Worm (Caenorhabditis elegans) whole organism, L4 larva: ENCODE results near the gene dsh-2.

Experiments
- D1046.2 ChIP-seq: fragments of 200-800 bp; sonication (Bioruptor generic); IDR thresholded peaks from 2 replicates; pipeline ENCODE4 v1.3.6; 2022; ENCODE audit warnings: missing genetic modification characterization, missing compliant biosample characterization
- F10B5.3 ChIP-seq: sonication (generic microtip); optimal IDR thresholded peaks from 2 replicates; lab custom pipeline; 2016; ENCODE audit warnings: mild to moderate bottlenecking, missing genetic modification characterization, missing compliant biosample characterization
- F26F4.8 ChIP-seq: fragments of 200-800 bp; sonication (Bioruptor generic); conservative IDR thresholded peaks from 2 replicates; pipeline ENCODE4 v1.3.6; 2022; ENCODE audit warnings: missing genetic modification characterization, missing compliant biosample characterization
- F37D6.2 ChIP-seq: sonication (generic microtip); optimal IDR thresholded peaks from 2 replicates; lab custom pipeline; 2016; ENCODE audit warnings: mild to moderate bottlenecking, missing genetic modification characterization, missing compliant biosample characterization
- F49E8.2 ChIP-seq: sonication (generic microtip); optimal IDR thresholded peaks from 2 replicates; lab custom pipeline; 2016; ENCODE audit warnings: missing compliant biosample characterization, mild to moderate bottlenecking, missing genetic modification characterization, borderline replicate concordance
- T26A8.4 ChIP-seq: fragments of 200-800 bp; sonication (Bioruptor generic); IDR thresholded peaks from 2 replicates; pipeline ENCODE4 v1.3.6; 2022; ENCODE audit warnings: missing genetic modification characterization, missing compliant biosample characterization
- Y48G9A.11 ChIP-seq: fragments of 200-800 bp; sonication (Bioruptor generic); IDR thresholded peaks from 2 replicates; pipeline ENCODE4 v1.3.6; 2022; ENCODE audit warnings: missing genetic modification reagents, missing genetic modification characterization, missing compliant biosample characterization
- Y5F2A.4 ChIP-seq: fragments of 200-800 bp; sonication (Bioruptor generic); optimal IDR thresholded peaks from 2 replicates; lab custom pipeline; 2018; ENCODE audit warnings: mild to moderate bottlenecking, missing genetic modification characterization, missing compliant biosample characterization
- aly-2 ChIP-seq: sonication (generic microtip); optimal IDR thresholded peaks from 2 replicates; lab custom pipeline; 2018; ENCODE audit warnings: missing biosample characterization, missing genetic modification characterization
- arid-1 ChIP-seq: fragments of 200-800 bp; sonication (Bioruptor generic); conservative IDR thresholded peaks from 2 replicates; pipeline ENCODE4 v1.3.6; 2022; ENCODE audit warnings: missing genetic modification reagents, missing genetic modification characterization, missing compliant biosample characterization
- attf-4 ChIP-seq: sonication (generic microtip); optimal IDR thresholded peaks from 3 replicates; lab custom pipeline; 2017; ENCODE audit warnings: missing biosample characterization, missing genetic modification characterization
- ceh-20 ChIP-seq: fragments of 200-800 bp; sonication (Bioruptor generic); IDR thresholded peaks from 2 replicates; pipeline ENCODE4 v1.3.6; 2022; ENCODE audit warnings: missing genetic modification reagents, missing genetic modification characterization, missing compliant biosample characterization
- ceh-44 ChIP-seq: fragments of 200-800 bp; sonication (Bioruptor generic); IDR thresholded peaks from 2 replicates; pipeline ENCODE4 v1.3.6; 2022; ENCODE audit warnings: missing genetic modification reagents, missing genetic modification characterization, missing compliant biosample characterization
- ctbp-1 ChIP-seq: fragments of 200-800 bp; sonication (Bioruptor generic); IDR thresholded peaks from 2 replicates; pipeline ENCODE4 v1.3.6; 2022; ENCODE audit warnings: missing genetic modification reagents, missing genetic modification characterization, missing compliant biosample characterization
- daf-16 ChIP-seq, 3 experiments: sonication (generic microtip); optimal IDR thresholded peaks; 2 replicates each; lab custom pipeline; 2016 to 2017; ENCODE audit warnings: missing genetic modification characterization in 3 of 3, missing genetic modification reagents in 3 of 3, mild to moderate bottlenecking in 2 of 3, missing compliant biosample characterization in 2 of 3, missing biosample characterization in 1 of 3, moderate library complexity in 1 of 3
- daf-19 ChIP-seq: fragments of 200-800 bp; sonication (Bioruptor generic); conservative IDR thresholded peaks from 2 replicates; pipeline ENCODE4 v1.3.6; 2022; ENCODE audit warnings: missing genetic modification characterization, missing compliant biosample characterization
- daf-8 ChIP-seq: fragments of 200-800 bp; sonication (Bioruptor generic); IDR thresholded peaks from 2 replicates; pipeline ENCODE4 v1.3.6; 2022; ENCODE audit warnings: missing genetic modification characterization, missing compliant biosample characterization
- dmd-8 ChIP-seq: fragments of 200-800 bp; sonication (Bioruptor generic); IDR thresholded peaks from 2 replicates; pipeline ENCODE4 v1.3.6; 2022; ENCODE audit warnings: missing genetic modification characterization, missing compliant biosample characterization
- dmd-9 ChIP-seq: fragments of 200-800 bp; sonication (Bioruptor generic); IDR thresholded peaks from 2 replicates; pipeline ENCODE4 v1.3.6; 2022; ENCODE audit warnings: missing genetic modification reagents, missing genetic modification characterization, missing compliant biosample characterization
- egl-43 ChIP-seq: fragments of 200-800 bp; sonication (Bioruptor generic); IDR thresholded peaks from 2 replicates; pipeline ENCODE4 v1.3.6; 2022; ENCODE audit warnings: missing genetic modification reagents, missing genetic modification characterization, missing compliant biosample characterization
- fkh-10 ChIP-seq: fragments of 150-350 bp; optimal IDR thresholded peaks from 2 replicates; lab custom pipeline; 2014; ENCODE audit warnings: missing biosample characterization, missing genetic modification reagents, missing genetic modification characterization
- fos-1 ChIP-seq: fragments of 150-350 bp; optimal IDR thresholded peaks from 2 replicates; lab custom pipeline; 2014; ENCODE audit warnings: missing biosample characterization, missing genetic modification characterization
- gei-8 ChIP-seq: fragments of 200-800 bp; sonication (Bioruptor generic); optimal IDR thresholded peaks from 2 replicates; lab custom pipeline; 2018; ENCODE audit warnings: mild to moderate bottlenecking, missing genetic modification characterization, missing compliant biosample characterization
- hif-1 ChIP-seq, 2 experiments: sonication (generic microtip); optimal IDR thresholded peaks; 2 replicates each; lab custom pipeline; 2016 to 2017; ENCODE audit warnings: missing compliant biosample characterization in 2 of 2, missing genetic modification characterization in 2 of 2, missing genetic modification reagents in 2 of 2, missing genotype in 2 of 2, mild to moderate bottlenecking in 1 of 2
- hmg-1.1 ChIP-seq: fragments of 200-800 bp; sonication (Bioruptor generic); IDR thresholded peaks from 2 replicates; pipeline ENCODE4 v1.3.6; 2022; ENCODE audit warnings: missing genetic modification reagents, missing genetic modification characterization, missing compliant biosample characterization
- lin-1 ChIP-seq: fragments of 200-800 bp; sonication (Bioruptor generic); IDR thresholded peaks from 2 replicates; pipeline ENCODE4 v1.3.6; 2022; ENCODE audit warnings: missing genetic modification reagents, missing genetic modification characterization, missing compliant biosample characterization
- lin-13 ChIP-seq: fragments of 150-350 bp; optimal IDR thresholded peaks from 2 replicates; lab custom pipeline; 2014; ENCODE audit warnings: missing biosample characterization, missing genetic modification reagents, missing genetic modification characterization
- lin-29 ChIP-seq: fragments of 200-800 bp; sonication (Bioruptor generic); IDR thresholded peaks from 2 replicates; pipeline ENCODE4 v1.3.6; 2022; ENCODE audit warnings: missing genetic modification reagents, missing genetic modification characterization, missing compliant biosample characterization
- lin-38 ChIP-seq: fragments of 200-800 bp; sonication (Bioruptor generic); IDR thresholded peaks from 2 replicates; pipeline ENCODE4 v1.3.6; 2022; ENCODE audit warnings: missing genetic modification reagents, missing genetic modification characterization, missing compliant biosample characterization
- lin-39 ChIP-seq: fragments of 150-350 bp; optimal IDR thresholded peaks from 2 replicates; lab custom pipeline; 2014; ENCODE audit warnings: missing biosample characterization, missing genetic modification reagents, missing genetic modification characterization
- lir-3 ChIP-seq: sonication (generic microtip); optimal IDR thresholded peaks from 2 replicates; lab custom pipeline; 2016; ENCODE audit warnings: mild to moderate bottlenecking, missing genetic modification characterization, missing compliant biosample characterization
- madf-5 ChIP-seq, 2 experiments: fragments of 200-800 bp; sonication (Bioruptor generic); IDR thresholded peaks; 2 replicates each; pipeline ENCODE4 v1.3.6; 2022; ENCODE audit warnings: missing compliant biosample characterization in 2 of 2, missing genetic modification characterization in 2 of 2
- mes-2 ChIP-seq: sonication (generic microtip); optimal IDR thresholded peaks from 2 replicates; lab custom pipeline; 2016; ENCODE audit warnings: missing genotype, mild to moderate bottlenecking, missing genetic modification characterization, missing compliant biosample characterization; ENCODE audit not compliant: poor library complexity, severe bottlenecking
- nhr-11 ChIP-seq: fragments of 150-350 bp; optimal IDR thresholded peaks from 2 replicates; lab custom pipeline; 2014; ENCODE audit warnings: missing biosample characterization, missing genetic modification characterization
- nhr-28 ChIP-seq: fragments of 150-350 bp; optimal IDR thresholded peaks from 2 replicates; lab custom pipeline; 2014; ENCODE audit warnings: missing biosample characterization, missing genetic modification characterization
- nhr-41 ChIP-seq: fragments of 200-800 bp; sonication (Bioruptor generic); IDR thresholded peaks from 2 replicates; pipeline ENCODE4 v1.3.6; 2022; ENCODE audit warnings: missing genetic modification reagents, missing genetic modification characterization, missing compliant biosample characterization
- nhr-48 ChIP-seq: sonication (generic microtip); optimal IDR thresholded peaks from 2 replicates; lab custom pipeline; 2016; ENCODE audit warnings: mild to moderate bottlenecking, missing genetic modification characterization, missing compliant biosample characterization
- nhr-6 ChIP-seq: fragments of 150-350 bp; optimal IDR thresholded peaks from 2 replicates; lab custom pipeline; 2014; ENCODE audit warnings: missing biosample characterization, missing genetic modification characterization
- nhr-76 ChIP-seq: fragments of 150-350 bp; optimal IDR thresholded peaks from 2 replicates; lab custom pipeline; 2014; ENCODE audit warnings: missing biosample characterization, missing genetic modification characterization
- nhr-77 ChIP-seq: fragments of 150-350 bp; optimal IDR thresholded peaks from 2 replicates; lab custom pipeline; 2014; ENCODE audit warnings: missing biosample characterization, missing genetic modification characterization
- saeg-2 ChIP-seq: fragments of 200-800 bp; sonication (Bioruptor generic); IDR thresholded peaks from 2 replicates; pipeline ENCODE4 v1.3.6; 2022; ENCODE audit warnings: missing genetic modification reagents, missing genetic modification characterization, missing compliant biosample characterization
- set-16 ChIP-seq: fragments of 200-800 bp; sonication (Bioruptor generic); IDR thresholded peaks from 2 replicates; pipeline ENCODE4 v1.3.6; 2022; ENCODE audit warnings: missing genetic modification reagents, missing genetic modification characterization, missing compliant biosample characterization
- skn-1 ChIP-seq: fragments of 150-350 bp; optimal IDR thresholded peaks from 2 replicates; lab custom pipeline; 2014; ENCODE audit warnings: missing biosample characterization, missing genetic modification characterization
- snpc-4 ChIP-seq: fragments of 150-350 bp; optimal IDR thresholded peaks from 2 replicates; lab custom pipeline; 2014; ENCODE audit warnings: missing biosample characterization, missing genetic modification characterization
- tag-97 ChIP-seq: fragments of 200-800 bp; sonication (Bioruptor generic); IDR thresholded peaks from 2 replicates; pipeline ENCODE4 v1.3.6; 2022; ENCODE audit warnings: missing genetic modification characterization, missing compliant biosample characterization
- unc-39 ChIP-seq: sonication (generic microtip); optimal IDR thresholded peaks from 2 replicates; lab custom pipeline; 2017; ENCODE audit warnings: missing biosample characterization, missing genetic modification characterization
- vab-7 ChIP-seq: fragments of 200-800 bp; sonication (Bioruptor generic); IDR thresholded peaks from 2 replicates; pipeline ENCODE4 v1.3.6; 2022; ENCODE audit warnings: missing genetic modification reagents, missing genetic modification characterization, missing compliant biosample characterization
- zag-1 ChIP-seq: fragments of 150-350 bp; optimal IDR thresholded peaks from 2 replicates; lab custom pipeline; 2014; ENCODE audit warnings: missing biosample characterization, missing genetic modification characterization
- zip-11 ChIP-seq: fragments of 200-800 bp; sonication (Bioruptor generic); IDR thresholded peaks from 2 replicates; pipeline ENCODE4 v1.3.6; 2022; ENCODE audit warnings: missing genetic modification characterization, missing compliant biosample characterization
- ztf-11 ChIP-seq: fragments of 150-350 bp; optimal IDR thresholded peaks from 2 replicates; lab custom pipeline; 2014; ENCODE audit warnings: missing biosample characterization, missing genetic modification characterization
- ztf-7 ChIP-seq: fragments of 150-350 bp; optimal IDR thresholded peaks from 2 replicates; lab custom pipeline; 2014; ENCODE audit warnings: missing biosample characterization, missing genetic modification characterization

Gene dsh-2

ce11 chrII:5032669-5033068, 48.3 kb downstream of the dsh-2 start (continued):
- no peak for TF ChIP-seq snpc-4
- TF ChIP-seq zip-11 (GFP tag; lab: Robert Waterston, UW), result peak; percentile 69; the same call in 1 of the 2 replicates
- TF ChIP-seq fos-1 (tag; lab: Kevin White, UChicago), result no peak
- peak; percentile 80 for TF ChIP-seq Y5F2A.4
- TF ChIP-seq nhr-28, result peak; percentile 34
- peak; percentile 69 for TF ChIP-seq F49E8.2 (tag; lab: Kevin White, UChicago)
- peak; percentile 59; the same call in 1 of the 2 replicates for TF ChIP-seq ceh-44 (GFP tag; lab: Robert Waterston, UW)
- TF ChIP-seq nhr-6 (tag; lab: Kevin White, UChicago), result peak; percentile 60
- no peak for TF ChIP-seq fkh-10
- TF ChIP-seq lin-38 (GFP tag; lab: Robert Waterston, UW), result peak; percentile 84
- peak; percentile 68 for TF ChIP-seq gei-8
- no peak for TF ChIP-seq unc-39 (tag; lab: Kevin White, UChicago)
- no peak for TF ChIP-seq tag-97 (GFP tag; lab: Robert Waterston, UW)
- TF ChIP-seq ctbp-1, result 0 out of 2 replicates have a peak, but pooled peaks have one; percentile 41
- peak; percentile 78 for TF ChIP-seq D1046.2 (GFP tag; lab: Robert Waterston, UW)
- TF ChIP-seq T26A8.4 (GFP tag; lab: Robert Waterston, UW), result peak; percentile 84
- TF ChIP-seq nhr-11 (tag; lab: Kevin White, UChicago), result peak; percentile 48
- TF ChIP-seq daf-16 (GFP tag; optimal IDR thresholded peaks at IDR 0.05; lab: Kevin White, UChicago), result peak in 1 of 2 experiments; percentile 75
- peak; percentile 70 for TF ChIP-seq daf-16 (tag; optimal IDR thresholded peaks at IDR 0.05; lab: Kevin White, UChicago)
- TF ChIP-seq lin-1 (GFP tag; lab: Robert Waterston, UW), result peak; percentile 70; the same call in 1 of the 2 replicates
- TF ChIP-seq skn-1, result no peak
- peak; percentile 17 to 59 for TF ChIP-seq hif-1 (tag; optimal IDR thresholded peaks at IDR 0.05; lab: Kevin White, UChicago)
- TF ChIP-seq mes-2 (tag; lab: Kevin White, UChicago), result peak; percentile 74
- no peak for TF ChIP-seq F37D6.2 (tag; lab: Kevin White, UChicago)
- TF ChIP-seq F10B5.3 (tag; lab: Kevin White, UChicago), result peak; percentile 25
- peak; percentile 81 for TF ChIP-seq nhr-41
- TF ChIP-seq daf-19, result peak; percentile 75; the same call in 1 of the 2 replicates
- TF ChIP-seq lin-39 (tag; lab: Kevin White, UChicago), result no peak
- peak; percentile 94 for TF ChIP-seq egl-43
- no peak for TF ChIP-seq aly-2
- TF ChIP-seq ceh-20 (GFP tag; lab: Robert Waterston, UW), result peak; percentile 70
- TF ChIP-seq set-16 (GFP tag; lab: Robert Waterston, UW), result peak; percentile 48; the same call in 1 of the 2 replicates
- TF ChIP-seq zag-1 (tag; lab: Kevin White, UChicago), result no peak
- peak; percentile 84 for TF ChIP-seq arid-1 (GFP tag; lab: Robert Waterston, UW)
- TF ChIP-seq lin-13, result peak; percentile 60
- TF ChIP-seq nhr-48 (tag; lab: Kevin White, UChicago), result peak; percentile 45
- TF ChIP-seq lir-3, result peak; percentile 15
- TF ChIP-seq ztf-11 (tag; lab: Kevin White, UChicago), result no peak
- peak; percentile 72; the same call in 1 of the 2 replicates for TF ChIP-seq F26F4.8 (GFP tag; lab: Robert Waterston, UW)
- no peak for TF ChIP-seq lin-29 (GFP tag; lab: Robert Waterston, UW)
- peak in 1 of 2 experiments; percentile 52; a peak in 1 of 4 replicates for TF ChIP-seq madf-5 (GFP tag; IDR thresholded peaks at IDR 0.05; lab: Robert Waterston, UW)
- peak; percentile 78 for TF ChIP-seq dmd-9 (GFP tag; lab: Robert Waterston, UW)
- TF ChIP-seq saeg-2 (GFP tag; lab: Robert Waterston, UW), result 0 out of 2 replicates have a peak, but pooled peaks have one; percentile 48
- TF ChIP-seq vab-7, result peak; percentile 86
- TF ChIP-seq hmg-1.1 (GFP tag; lab: Robert Waterston, UW), result peak; percentile 90
- TF ChIP-seq ztf-7 (tag; lab: Kevin White, UChicago), result peak; percentile 65
- TF ChIP-seq attf-4 (tag; lab: Kevin White, UChicago), result no peak
- TF ChIP-seq nhr-77 (tag; lab: Kevin White, UChicago), result peak; percentile 71
- no peak for TF ChIP-seq nhr-76 (tag; lab: Kevin White, UChicago)
- TF ChIP-seq Y48G9A.11, result peak; percentile 76
- peak; percentile 83 for TF ChIP-seq dmd-8 (GFP tag; lab: Robert Waterston, UW)
- 0 out of 2 replicates have a peak, but pooled peaks have one; percentile 21 for TF ChIP-seq daf-8 (GFP tag; lab: Robert Waterston, UW)
